Worm (Caenorhabditis elegans) whole organism, L2 larva: Measurements from ENCODE around the gene F01D4.5.

Experiments used
- alr-1 ChIP-seq: fragments of 150-350 bp; optimal IDR thresholded peaks from 2 replicates; lab custom pipeline; 2014; ENCODE audit warnings: missing biosample characterization, missing genetic modification characterization
- blmp-1 ChIP-seq: sonication (generic microtip); optimal IDR thresholded peaks from 2 replicates; lab custom pipeline; 2017; ENCODE audit warnings: missing genetic modification characterization, mild to moderate bottlenecking, missing compliant biosample characterization, antibody characterized with exemption, moderate library complexity; ENCODE audit not compliant: insufficient read depth
- crh-2 ChIP-seq: sonication (generic microtip); optimal IDR thresholded peaks from 2 replicates; lab custom pipeline; 2017; ENCODE audit warnings: missing biosample characterization, missing genetic modification characterization
- nhr-23 ChIP-seq: fragments of 150-350 bp; optimal IDR thresholded peaks from 2 replicates; lab custom pipeline; 2014; ENCODE audit warnings: missing biosample characterization, missing genetic modification reagents, missing genetic modification characterization
- skn-1 ChIP-seq: sonication (generic microtip); optimal IDR thresholded peaks from 2 replicates; lab custom pipeline; 2017; ENCODE audit warnings: missing biosample characterization, missing genetic modification characterization
- unc-55 ChIP-seq: fragments of 150-350 bp; sonication (generic microtip); optimal IDR thresholded peaks from 3 replicates; lab custom pipeline; 2014; ENCODE audit warnings: missing biosample characterization, missing genetic modification reagents, missing genetic modification characterization

ce11 chrIV:10436401-10436800 lies 47.1 kb downstream of the F01D4.5 start, which contains the start of gene ins-1:
- TF ChIP-seq alr-1 (tag; lab: Kevin White, UChicago) (no peak), nhr-23 (tag; lab: Kevin White, UChicago) (no peak), skn-1 (tag; lab: Kevin White, UChicago) (no peak), unc-55 (GFP tag; lab: Kevin White, UChicago) (no peak), blmp-1 (tag; lab: Kevin White, UChicago) (no peak), crh-2 (tag; lab: Kevin White, UChicago) (no peak)
